Fruit fly (Drosophila melanogaster) whole organism, embryonic: ENCODE results near the gene CG11294.

Experiments used
- Aef1 ChIP-seq: fragments of 200-800 bp; sonication (Bioruptor generic); IDR thresholded peaks from 3 replicates; pipeline ENCODE4 v1.3.6; 2022; ENCODE audit warnings: missing biosample characterization, missing genetic modification characterization
- Asciz ChIP-seq: fragments of 200-800 bp; sonication (Bioruptor generic); optimal IDR thresholded peaks from 2 replicates; lab custom pipeline; 2017; ENCODE audit warnings: missing biosample characterization, mild to moderate bottlenecking, missing genetic modification characterization, missing genetic modification reagents
- BEAF-32 ChIP-seq: fragments of 200-800 bp; sonication (Bioruptor generic); optimal IDR thresholded peaks from 3 replicates; lab custom pipeline; 2017; ENCODE audit warnings: missing biosample characterization, missing genetic modification characterization, mild to moderate bottlenecking, moderate library complexity, missing genetic modification reagents
- CG10979 ChIP-seq: fragments of 200-800 bp; sonication (Bioruptor generic); optimal IDR thresholded peaks from 2 replicates; lab custom pipeline; 2018; ENCODE audit warnings: missing biosample characterization, mild to moderate bottlenecking, missing genetic modification characterization, moderate library complexity
- CG11695 ChIP-seq: fragments of 200-800 bp; sonication (Bioruptor generic); IDR thresholded peaks from 3 replicates; pipeline ENCODE4 v1.3.6; 2022; ENCODE audit warnings: missing biosample characterization, missing genetic modification characterization
- CG12155 ChIP-seq: fragments of 200-800 bp; sonication (Bioruptor generic); optimal IDR thresholded peaks from 3 replicates; lab custom pipeline; 2016; ENCODE audit warnings: missing biosample characterization, missing genetic modification characterization
- CG14710 ChIP-seq: fragments of 200-800 bp; sonication (Bioruptor generic); optimal IDR thresholded peaks from 3 replicates; lab custom pipeline; 2019; ENCODE audit warnings: missing biosample characterization, mild to moderate bottlenecking, missing genetic modification characterization, moderate library complexity
- CG15514 ChIP-seq: fragments of 200-800 bp; sonication (Bioruptor generic); optimal IDR thresholded peaks from 3 replicates; lab custom pipeline; 2017; ENCODE audit warnings: missing biosample characterization, missing genetic modification characterization, mild to moderate bottlenecking, moderate library complexity, missing genetic modification reagents
- CG1603 ChIP-seq: fragments of 200-800 bp; sonication (Bioruptor generic); optimal IDR thresholded peaks from 2 replicates; lab custom pipeline; 2019; ENCODE audit warnings: missing biosample characterization, mild to moderate bottlenecking, missing genetic modification characterization, moderate library complexity
- CG17385 ChIP-seq: fragments of 200-800 bp; sonication (Bioruptor generic); optimal IDR thresholded peaks from 3 replicates; lab custom pipeline; 2018; ENCODE audit warnings: missing biosample characterization, mild to moderate bottlenecking, missing genetic modification characterization
- CG1832 ChIP-seq: fragments of 200-800 bp; sonication (Bioruptor generic); optimal IDR thresholded peaks from 2 replicates; lab custom pipeline; 2017; ENCODE audit warnings: missing biosample characterization, mild to moderate bottlenecking, missing genetic modification characterization, inconsistent platforms
- CG3065 ChIP-seq: fragments of 200-800 bp; sonication (Bioruptor generic); optimal IDR thresholded peaks from 2 replicates; lab custom pipeline; 2016; ENCODE audit warnings: missing biosample characterization, missing genetic modification characterization
- CG34224 ChIP-seq: fragments of 200-800 bp; sonication (Bioruptor generic); IDR thresholded peaks from 3 replicates; pipeline ENCODE4 v1.3.6; 2022; ENCODE audit warnings: missing biosample characterization, missing genetic modification characterization; ENCODE audit not compliant: partially characterized antibody
- CG42726 ChIP-seq: fragments of 200-800 bp; sonication (Bioruptor generic); IDR thresholded peaks from 2 replicates; pipeline ENCODE4 v1.3.6; 2022; ENCODE audit warnings: missing biosample characterization, missing genetic modification characterization; ENCODE audit not compliant: partially characterized antibody
- CG6272 ChIP-seq: fragments of 200-800 bp; sonication (Bioruptor generic); IDR thresholded peaks from 2 replicates; pipeline ENCODE4 v1.3.6; 2022; ENCODE audit warnings: missing biosample characterization, missing genetic modification characterization
- CG6689 ChIP-seq: fragments of 200-800 bp; sonication (Bioruptor generic); IDR thresholded peaks from 2 replicates; pipeline ENCODE4 v1.3.6; 2022; ENCODE audit warnings: missing biosample characterization, missing genetic modification characterization
- CG6791 ChIP-seq: fragments of 200-800 bp; sonication (Bioruptor generic); IDR thresholded peaks from 3 replicates; pipeline ENCODE4 v1.3.6; 2022; ENCODE audit warnings: missing biosample characterization, missing genetic modification characterization; ENCODE audit not compliant: partially characterized antibody
- CG9727 ChIP-seq: fragments of 200-800 bp; sonication (Bioruptor generic); optimal IDR thresholded peaks from 3 replicates; lab custom pipeline; 2017; ENCODE audit warnings: missing biosample characterization, mild to moderate bottlenecking, missing genetic modification characterization
- D ChIP-seq, 2 experiments: fragments of 200-800 bp in 1 of 2; fragments of >200 bp in 1 of 2; sonication (Bioruptor generic) in 1 of 2; optimal IDR thresholded peaks; 2 replicates in 1 of 2; 3 replicates in 1 of 2; lab custom pipeline; 2017; ENCODE audit warnings: mild to moderate bottlenecking in 1 of 2, missing biosample characterization in 1 of 2, missing genetic modification characterization in 1 of 2, missing genetic modification reagents in 1 of 2
- D19B ChIP-seq: fragments of 200-800 bp; sonication (Bioruptor generic); optimal IDR thresholded peaks from 2 replicates; lab custom pipeline; 2017; ENCODE audit warnings: missing biosample characterization, mild to moderate bottlenecking, missing genetic modification characterization
- Deaf1 ChIP-seq: fragments of 200-800 bp; optimal IDR thresholded peaks from 3 replicates; lab custom pipeline; 2019; ENCODE audit warnings: missing biosample characterization, mild to moderate bottlenecking, missing genetic modification characterization, moderate library complexity
- Dfd ChIP-seq, 2 experiments: fragments of >200 bp; optimal IDR thresholded peaks; 2 replicates each; lab custom pipeline; 2017; ENCODE audit warnings: missing biosample characterization in 2 of 2, missing genetic modification characterization in 2 of 2
- Dip3 ChIP-seq: fragments of 200-800 bp; sonication (Bioruptor generic); optimal IDR thresholded peaks from 3 replicates; lab custom pipeline; 2016; ENCODE audit warnings: missing biosample characterization, missing genetic modification characterization
- E2f1 ChIP-seq: fragments of 200-800 bp; sonication (Bioruptor generic); IDR thresholded peaks from 2 replicates; pipeline ENCODE4 v1.3.6; 2022; ENCODE audit warnings: missing biosample characterization, missing genetic modification characterization
- HLH3B ChIP-seq: fragments of 200-800 bp; sonication (Bioruptor generic); IDR thresholded peaks from 2 replicates; pipeline ENCODE4 v1.3.6; 2022; ENCODE audit warnings: missing biosample characterization, missing genetic modification characterization
- Hmr ChIP-seq: fragments of 200-800 bp; sonication (Bioruptor generic); optimal IDR thresholded peaks from 3 replicates; lab custom pipeline; 2017; ENCODE audit warnings: mild to moderate bottlenecking, missing biosample characterization, missing genetic modification reagents, missing genetic modification characterization
- Hr39 ChIP-seq: fragments of >200 bp; optimal IDR thresholded peaks from 2 replicates; lab custom pipeline; 2017
- Lim3 ChIP-seq: fragments of 200-800 bp; sonication (Bioruptor generic); IDR thresholded peaks from 2 replicates; pipeline ENCODE4 v1.3.6; 2022; ENCODE audit warnings: missing biosample characterization, missing genetic modification characterization
- NC2α ChIP-seq: fragments of 200-800 bp; sonication (Bioruptor generic); optimal IDR thresholded peaks from 2 replicates; lab custom pipeline; 2016; ENCODE audit warnings: missing biosample characterization, missing genetic modification characterization
- Nf-YB ChIP-seq: fragments of 200-800 bp; sonication (Bioruptor generic); optimal IDR thresholded peaks from 3 replicates; lab custom pipeline; 2019; ENCODE audit warnings: missing biosample characterization, mild to moderate bottlenecking, missing genetic modification characterization, moderate library complexity
- ase ChIP-seq: fragments of 200-800 bp; sonication (Bioruptor generic); IDR thresholded peaks from 3 replicates; pipeline ENCODE4 v1.3.6; 2022; ENCODE audit warnings: missing biosample characterization, missing genetic modification characterization
- ato ChIP-seq: fragments of 200-800 bp; sonication (Bioruptor generic); IDR thresholded peaks from 2 replicates; pipeline ENCODE4 v1.3.6; 2022; ENCODE audit warnings: missing biosample characterization, missing genetic modification characterization; ENCODE audit not compliant: partially characterized antibody
- bsh ChIP-seq, 2 experiments: fragments of 200-800 bp; sonication (Bioruptor generic); optimal IDR thresholded peaks; 2 replicates each; lab custom pipeline; 2017 to 2018; ENCODE audit warnings: mild to moderate bottlenecking in 2 of 2, missing biosample characterization in 2 of 2, missing genetic modification characterization in 2 of 2, moderate library complexity in 1 of 2
- cad ChIP-seq: fragments of >200 bp; optimal IDR thresholded peaks from 2 replicates; lab custom pipeline; 2017; ENCODE audit warnings: missing biosample characterization, missing genetic modification characterization
- chif ChIP-seq, 2 experiments: fragments of 200-800 bp; sonication (Bioruptor generic); optimal IDR thresholded peaks; 3 replicates each; lab custom pipeline; 2016; ENCODE audit warnings: missing biosample characterization in 2 of 2, missing genetic modification characterization in 2 of 2
- ems ChIP-seq: fragments of 200-800 bp; sonication (Bioruptor generic); optimal IDR thresholded peaks from 3 replicates; lab custom pipeline; 2016; ENCODE audit warnings: missing biosample characterization, missing genetic modification characterization
- esg ChIP-seq: fragments of 200-800 bp; sonication (Bioruptor generic); conservative IDR thresholded peaks from 2 replicates; pipeline ENCODE4 v1.3.6; 2022; ENCODE audit warnings: missing biosample characterization, missing genetic modification characterization
- kni ChIP-seq: fragments of 200-800 bp; sonication (Bioruptor generic); optimal IDR thresholded peaks from 3 replicates; lab custom pipeline; 2017; ENCODE audit warnings: mild to moderate bottlenecking, missing biosample characterization, missing genetic modification reagents, missing genetic modification characterization
- lola ChIP-seq, 3 experiments: fragments of >200 bp in 2 of 3; fragments of 200-800 bp in 1 of 3; sonication (Bioruptor generic) in 1 of 3; optimal IDR thresholded peaks; 2 replicates each; lab custom pipeline; 2017 to 2019; ENCODE audit warnings: missing biosample characterization in 3 of 3, missing genetic modification characterization in 3 of 3, mild to moderate bottlenecking in 1 of 3, moderate library complexity in 1 of 3
- lov ChIP-seq, 2 experiments: fragments of 200-800 bp in 1 of 2; fragments of >200 bp in 1 of 2; sonication (Bioruptor generic) in 1 of 2; IDR thresholded peaks in 1 of 2; optimal IDR thresholded peaks in 1 of 2; 2 replicates in 1 of 2; 3 replicates in 1 of 2; pipeline versions ENCODE4 v1.3.6 to Lab custom; 2017 to 2022; ENCODE audit warnings: missing biosample characterization in 1 of 2, missing genetic modification characterization in 1 of 2
- nom ChIP-seq: fragments of 200-800 bp; sonication (Bioruptor generic); optimal IDR thresholded peaks from 2 replicates; lab custom pipeline; 2017; ENCODE audit warnings: missing biosample characterization, missing genetic modification characterization, mild to moderate bottlenecking, moderate library complexity, missing genetic modification reagents
- psq ChIP-seq: fragments of 200-800 bp; sonication (Bioruptor generic); optimal IDR thresholded peaks from 2 replicates; lab custom pipeline; 2017; ENCODE audit warnings: missing biosample characterization, missing genetic modification characterization
- scrt ChIP-seq: fragments of 200-800 bp; sonication (Bioruptor generic); optimal IDR thresholded peaks from 2 replicates; lab custom pipeline; 2018; ENCODE audit warnings: missing biosample characterization, mild to moderate bottlenecking, missing genetic modification characterization, moderate library complexity
- sd ChIP-seq: fragments of 200-800 bp; sonication (Bioruptor generic); optimal IDR thresholded peaks from 3 replicates; lab custom pipeline; 2018; ENCODE audit warnings: missing biosample characterization, mild to moderate bottlenecking, missing genetic modification characterization, moderate library complexity
- shn ChIP-seq: fragments of 200-800 bp; sonication (Bioruptor generic); optimal IDR thresholded peaks from 3 replicates; lab custom pipeline; 2016; ENCODE audit warnings: missing biosample characterization, missing genetic modification characterization
- so ChIP-seq: fragments of 200-800 bp; sonication (Bioruptor generic); IDR thresholded peaks from 3 replicates; pipeline ENCODE4 v1.3.6; 2022; ENCODE audit warnings: missing biosample characterization, missing genetic modification characterization
- tll ChIP-seq, 2 experiments: fragments of 200-800 bp in 1 of 2; fragments of >200 bp in 1 of 2; sonication (Bioruptor generic) in 1 of 2; optimal IDR thresholded peaks; 2 replicates each; lab custom pipeline; 2017 to 2019; ENCODE audit warnings: missing biosample characterization in 2 of 2, missing genetic modification characterization in 2 of 2, mild to moderate bottlenecking in 1 of 2, moderate library complexity in 1 of 2

CG11294 gene

DNA sequence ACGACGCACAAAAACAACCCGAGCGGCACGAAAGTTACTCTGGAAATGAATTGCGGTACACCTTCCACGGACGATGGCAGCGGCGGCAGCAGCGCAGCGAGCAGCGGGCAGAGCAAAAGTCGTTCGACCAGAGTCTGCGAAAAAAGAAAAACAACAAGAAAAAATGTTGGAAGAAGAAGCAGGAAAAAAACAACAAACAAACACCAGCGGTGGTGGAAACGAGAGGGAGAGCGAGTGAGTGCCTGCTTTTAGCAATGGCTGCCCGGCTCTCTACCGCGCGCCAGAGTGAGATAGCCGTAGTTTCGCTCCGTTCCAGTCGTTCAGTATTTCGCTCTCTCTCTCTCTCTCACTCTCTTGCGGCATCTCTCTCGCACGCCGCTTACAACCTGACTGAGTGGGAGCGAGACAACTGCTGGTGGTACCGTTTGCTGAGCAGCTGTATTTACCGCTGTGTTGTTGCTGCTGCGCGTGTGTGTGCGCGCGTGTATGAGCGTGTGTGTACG, 42.7 kb downstream of the CG11294 start, which contains the start of gene oc (continued):
- TF ChIP-seq kni (GFP tag; lab: Kevin White, UChicago) (peak; percentile 60), CG14710 (tag; lab: Kevin White, UChicago) (peak; percentile 10), CG9727 (GFP tag; lab: Kevin White, UChicago) (peak; percentile 50), CG11695 (GFP tag; lab: Robert Waterston, UW) (0 out of 3 replicates have a peak, but pooled peaks have one; percentile 27), CG3065 (GFP tag; lab: Kevin White, UChicago) (peak; percentile 6), D (optimal IDR thresholded peaks at IDR 0.05; lab: Kevin White, UChicago) (peak; percentile 97), D (GFP tag; optimal IDR thresholded peaks at IDR 0.05; lab: Kevin White, UChicago) (peak; percentile 12), Hmr (GFP tag; lab: Kevin White, UChicago) (peak; percentile 2), ato (GFP tag; lab: Robert Waterston, UW) (peak; percentile 32; the same call in 1 of the 2 replicates), CG1832 (GFP tag; lab: Kevin White, UChicago) (peak; percentile 100), CG10979 (tag; lab: Kevin White, UChicago) (peak; percentile 2), sd (tag; lab: Kevin White, UChicago) (peak; percentile 63), ems (GFP tag; lab: Kevin White, UChicago) (no peak), so (GFP tag; lab: Robert Waterston, UW) (no peak), Dip3 (no peak), CG34224 (GFP tag; lab: Robert Waterston, UW) (peak; percentile 10; the same call in 1 of the 3 replicates), esg (GFP tag; lab: Robert Waterston, UW) (no peak), bsh (GFP tag; optimal IDR thresholded peaks at IDR 0.05; lab: Kevin White, UChicago) (peak; percentile 5 to 70), lov (optimal IDR thresholded peaks at IDR 0.05; lab: Kevin White, UChicago) (no peak), lov (GFP tag; IDR thresholded peaks at IDR 0.05; lab: Robert Waterston, UW) (0 out of 3 replicates have a peak, but pooled peaks have one; percentile 64), scrt (peak; percentile 4), lola (GFP tag; optimal IDR thresholded peaks at IDR 0.05; lab: Kevin White, UChicago) (peak in 1 of 3 experiments; percentile 7), shn (GFP tag; lab: Kevin White, UChicago) (no peak), CG6791 (GFP tag; lab: Robert Waterston, UW) (peak; percentile 33; the same call in 1 of the 3 replicates), CG6689 (GFP tag; lab: Robert Waterston, UW) (no peak), ase (GFP tag; lab: Robert Waterston, UW) (peak; percentile 44; the same call in 1 of the 3 replicates), Hr39 (lab: Kevin White, UChicago) (peak; percentile 94), D19B (GFP tag; lab: Kevin White, UChicago) (no peak), CG1603 (tag; lab: Kevin White, UChicago) (peak; percentile 26), Asciz (GFP tag; lab: Kevin White, UChicago) (no peak), CG42726 (GFP tag; lab: Robert Waterston, UW) (peak; percentile 66), psq (GFP tag; lab: Kevin White, UChicago) (peak; percentile 31), cad (GFP tag; lab: Kevin White, UChicago) (peak; percentile 23), E2f1 (GFP tag; lab: Robert Waterston, UW) (no peak), CG15514 (no peak), NC2α (GFP tag; lab: Kevin White, UChicago) (peak; percentile 34), BEAF-32 (GFP tag; lab: Kevin White, UChicago) (no peak), Dfd (GFP tag; optimal IDR thresholded peaks at IDR 0.05; lab: Kevin White, UChicago) (peak in 1 of 2 experiments; percentile 11), Deaf1 (tag; lab: Kevin White, UChicago) (peak; percentile 75), Aef1 (GFP tag; lab: Robert Waterston, UW) (peak; percentile 93), CG12155 (GFP tag; lab: Kevin White, UChicago) (peak; percentile 66), Lim3 (GFP tag; lab: Robert Waterston, UW) (no peak), nom (GFP tag; lab: Kevin White, UChicago) (peak; percentile 72), Nf-YB (peak; percentile 96), CG17385 (GFP tag; lab: Kevin White, UChicago) (peak; percentile 94), HLH3B (no peak), tll (GFP tag; optimal IDR thresholded peaks at IDR 0.05; lab: Kevin White, UChicago) (peak; percentile 90 to 99), CG6272 (GFP tag; lab: Robert Waterston, UW) (no peak), chif (GFP tag; optimal IDR thresholded peaks at IDR 0.05; lab: Kevin White, UChicago) (peak in 1 of 2 experiments; percentile 34)
